Fruit fly (Drosophila melanogaster) whole organism, embryonic: ENCODE data around the gene CG16779.

Experiments used
- Abd-B ChIP-seq: fragments of 200-800 bp; sonication (Bioruptor generic); optimal IDR thresholded peaks from 2 replicates; lab custom pipeline; 2018; ENCODE audit warnings: missing biosample characterization, mild to moderate bottlenecking, missing genetic modification characterization, moderate library complexity
- CG10274 ChIP-seq: fragments of 200-800 bp; sonication (Bioruptor generic); optimal IDR thresholded peaks from 3 replicates; lab custom pipeline; 2017; ENCODE audit warnings: missing biosample characterization, mild to moderate bottlenecking, missing genetic modification characterization
- CG10959 ChIP-seq: fragments of 200-800 bp; sonication (Bioruptor generic); IDR thresholded peaks from 2 replicates; pipeline ENCODE4 v1.3.6; 2022; ENCODE audit warnings: missing biosample characterization, missing genetic modification characterization
- CG11723 ChIP-seq: fragments of 200-800 bp; sonication (Bioruptor generic); optimal IDR thresholded peaks from 2 replicates; lab custom pipeline; 2017; ENCODE audit warnings: missing biosample characterization, mild to moderate bottlenecking, missing genetic modification characterization
- CG14710 ChIP-seq: fragments of 200-800 bp; sonication (Bioruptor generic); optimal IDR thresholded peaks from 3 replicates; lab custom pipeline; 2019; ENCODE audit warnings: missing biosample characterization, mild to moderate bottlenecking, missing genetic modification characterization, moderate library complexity
- CG1529 ChIP-seq: fragments of 200-800 bp; sonication (Bioruptor generic); optimal IDR thresholded peaks from 3 replicates; lab custom pipeline; 2018; ENCODE audit warnings: missing biosample characterization, missing genetic modification characterization
- CG15479 ChIP-seq: fragments of 200-800 bp; sonication (Bioruptor generic); optimal IDR thresholded peaks from 3 replicates; lab custom pipeline; 2019; ENCODE audit warnings: missing biosample characterization, mild to moderate bottlenecking, missing genetic modification characterization, moderate library complexity
- CG17186 ChIP-seq: fragments of 200-800 bp; sonication (Bioruptor generic); optimal IDR thresholded peaks from 3 replicates; lab custom pipeline; 2017; ENCODE audit warnings: missing biosample characterization, missing genetic modification reagents, missing genetic modification characterization
- CG17612 ChIP-seq: fragments of 200-800 bp; sonication (Bioruptor generic); IDR thresholded peaks from 2 replicates; pipeline ENCODE4 v1.3.6; 2022; ENCODE audit warnings: missing biosample characterization, missing genetic modification characterization
- CG2129 ChIP-seq: fragments of 200-800 bp; sonication (Bioruptor generic); IDR thresholded peaks from 2 replicates; pipeline ENCODE4 v1.3.6; 2022; ENCODE audit warnings: missing biosample characterization, missing genetic modification characterization; ENCODE audit not compliant: partially characterized antibody
- CG2712 ChIP-seq: fragments of 200-800 bp; optimal IDR thresholded peaks from 3 replicates; lab custom pipeline; 2019; ENCODE audit warnings: missing biosample characterization, mild to moderate bottlenecking, missing genetic modification characterization, moderate library complexity
- CG31388 ChIP-seq: fragments of 200-800 bp; sonication (Bioruptor generic); optimal IDR thresholded peaks from 2 replicates; lab custom pipeline; 2016; ENCODE audit warnings: missing biosample characterization, missing genetic modification characterization
- CG31441 ChIP-seq: fragments of 200-800 bp; sonication (Bioruptor generic); IDR thresholded peaks from 2 replicates; pipeline ENCODE4 v1.3.6; 2022; ENCODE audit warnings: missing biosample characterization, missing genetic modification characterization
- CG4328 ChIP-seq: fragments of 200-800 bp; sonication (Bioruptor generic); optimal IDR thresholded peaks from 3 replicates; lab custom pipeline; 2017; ENCODE audit warnings: missing biosample characterization, missing genetic modification reagents, missing genetic modification characterization
- CG5953 ChIP-seq: fragments of 200-800 bp; sonication (Bioruptor generic); IDR thresholded peaks from 2 replicates; pipeline ENCODE4 v1.3.6; 2022; ENCODE audit warnings: missing biosample characterization, missing genetic modification characterization
- CG6175 ChIP-seq: fragments of 200-800 bp; sonication (Bioruptor generic); IDR thresholded peaks from 3 replicates; pipeline ENCODE4 v1.3.6; 2022; ENCODE audit warnings: missing biosample characterization, missing genetic modification characterization
- CG6689 ChIP-seq: fragments of 200-800 bp; sonication (Bioruptor generic); IDR thresholded peaks from 2 replicates; pipeline ENCODE4 v1.3.6; 2022; ENCODE audit warnings: missing biosample characterization, missing genetic modification characterization
- CG7372 ChIP-seq: fragments of 200-800 bp; sonication (Bioruptor generic); IDR thresholded peaks from 2 replicates; pipeline ENCODE4 v1.3.6; 2022; ENCODE audit warnings: missing biosample characterization, missing genetic modification characterization
- CG8281 ChIP-seq: fragments of 200-800 bp; sonication (Bioruptor generic); optimal IDR thresholded peaks from 2 replicates; lab custom pipeline; 2018; ENCODE audit warnings: missing biosample characterization, mild to moderate bottlenecking, missing genetic modification characterization, moderate library complexity
- CG8359 ChIP-seq: fragments of 200-800 bp; sonication (Bioruptor generic); optimal IDR thresholded peaks from 2 replicates; lab custom pipeline; 2017; ENCODE audit warnings: missing biosample characterization, mild to moderate bottlenecking, missing genetic modification characterization, borderline replicate concordance
- CG9797 ChIP-seq: fragments of 200-800 bp; sonication (Bioruptor generic); optimal IDR thresholded peaks from 3 replicates; lab custom pipeline; 2018; ENCODE audit warnings: missing biosample characterization, mild to moderate bottlenecking, missing genetic modification characterization
- CTCF ChIP-seq: fragments of 200-800 bp; sonication (Bioruptor generic); optimal IDR thresholded peaks from 2 replicates; lab custom pipeline; 2017; ENCODE audit warnings: missing biosample characterization, mild to moderate bottlenecking, missing genetic modification characterization, moderate library complexity
- Chrac-16 ChIP-seq: fragments of 200-800 bp; sonication (Bioruptor generic); optimal IDR thresholded peaks from 3 replicates; lab custom pipeline; 2016; ENCODE audit warnings: missing biosample characterization, missing genetic modification characterization
- CrebB ChIP-seq: fragments of 200-800 bp; sonication (Bioruptor generic); optimal IDR thresholded peaks from 3 replicates; lab custom pipeline; 2018; ENCODE audit warnings: missing biosample characterization, mild to moderate bottlenecking, missing genetic modification characterization
- D ChIP-seq, 2 experiments: fragments of 200-800 bp in 1 of 2; fragments of >200 bp in 1 of 2; sonication (Bioruptor generic) in 1 of 2; optimal IDR thresholded peaks; 2 replicates in 1 of 2; 3 replicates in 1 of 2; lab custom pipeline; 2017; ENCODE audit warnings: mild to moderate bottlenecking in 1 of 2, missing biosample characterization in 1 of 2, missing genetic modification characterization in 1 of 2, missing genetic modification reagents in 1 of 2
- Dip2 ChIP-seq: fragments of 200-800 bp; sonication (Bioruptor generic); IDR thresholded peaks from 2 replicates; pipeline ENCODE4 v1.3.6; 2022; ENCODE audit warnings: missing biosample characterization, missing genetic modification characterization
- Elba2 ChIP-seq: fragments of 200-800 bp; sonication (Bioruptor generic); optimal IDR thresholded peaks from 3 replicates; lab custom pipeline; 2016; ENCODE audit warnings: missing biosample characterization, missing genetic modification characterization
- GATAe ChIP-seq: fragments of 200-800 bp; sonication (Bioruptor generic); conservative IDR thresholded peaks from 2 replicates; pipeline ENCODE4 v1.3.6; 2022; ENCODE audit warnings: missing biosample characterization, missing genetic modification characterization
- Gsc ChIP-seq: fragments of 200-800 bp; sonication (Bioruptor generic); IDR thresholded peaks from 2 replicates; pipeline ENCODE4 v1.3.6; 2022; ENCODE audit warnings: missing biosample characterization, missing genetic modification characterization
- Hr3 ChIP-seq: fragments of 200-800 bp; sonication (Bioruptor generic); optimal IDR thresholded peaks from 3 replicates; lab custom pipeline; 2016; ENCODE audit warnings: missing biosample characterization, missing genetic modification characterization
- Hr39 ChIP-seq: fragments of >200 bp; optimal IDR thresholded peaks from 2 replicates; lab custom pipeline; 2017
- Jarid2 ChIP-seq: fragments of 200-800 bp; sonication (Bioruptor generic); optimal IDR thresholded peaks from 3 replicates; lab custom pipeline; 2017; ENCODE audit warnings: mild to moderate bottlenecking, missing biosample characterization, missing genetic modification reagents, missing genetic modification characterization
- Lhr ChIP-seq: fragments of 200-800 bp; sonication (Bioruptor generic); optimal IDR thresholded peaks from 3 replicates; lab custom pipeline; 2017; ENCODE audit warnings: mild to moderate bottlenecking, missing biosample characterization, missing genetic modification reagents, missing genetic modification characterization
- MTF-1 ChIP-seq: fragments of 200-800 bp; sonication (Bioruptor generic); optimal IDR thresholded peaks from 2 replicates; lab custom pipeline; 2018; ENCODE audit warnings: missing biosample characterization, mild to moderate bottlenecking, missing genetic modification characterization, borderline replicate concordance
- Med ChIP-seq: fragments of 200-800 bp; sonication (Bioruptor generic); peaks from one replicate; lab custom pipeline; 2016; ENCODE audit warnings: missing biosample characterization, missing genetic modification characterization, mild to moderate bottlenecking, inconsistent platforms, moderate library complexity
- NK7.1 ChIP-seq: fragments of 200-800 bp; sonication (Bioruptor generic); optimal IDR thresholded peaks from 3 replicates; lab custom pipeline; 2016; ENCODE audit warnings: missing biosample characterization, missing genetic modification characterization
- Rfx ChIP-seq: fragments of 200-800 bp; sonication (Bioruptor generic); IDR thresholded peaks from 2 replicates; pipeline ENCODE4 v1.3.6; 2022; ENCODE audit warnings: missing biosample characterization, missing genetic modification characterization
- Side ChIP-seq: fragments of 200-800 bp; sonication (Bioruptor generic); optimal IDR thresholded peaks from 2 replicates; lab custom pipeline; 2016; ENCODE audit warnings: missing biosample characterization, missing genetic modification characterization
- Xbp1 ChIP-seq: fragments of 200-800 bp; sonication (Bioruptor generic); optimal IDR thresholded peaks from 3 replicates; lab custom pipeline; 2016; ENCODE audit warnings: missing biosample characterization, mild to moderate bottlenecking, missing genetic modification characterization
- chn ChIP-seq: fragments of 200-800 bp; sonication (Bioruptor generic); optimal IDR thresholded peaks from 2 replicates; lab custom pipeline; 2016; ENCODE audit warnings: missing biosample characterization, missing genetic modification characterization
- dimm ChIP-seq: fragments of 200-800 bp; sonication (Bioruptor generic); IDR thresholded peaks from 2 replicates; pipeline ENCODE4 v1.3.6; 2022; ENCODE audit warnings: missing biosample characterization, missing genetic modification characterization
- fru ChIP-seq: fragments of >200 bp; optimal IDR thresholded peaks from 2 replicates; lab custom pipeline; 2017
- hkb ChIP-seq, 2 experiments: fragments of 200-800 bp in 1 of 2; fragments of >200 bp in 1 of 2; sonication (Bioruptor generic) in 1 of 2; IDR thresholded peaks in 1 of 2; optimal IDR thresholded peaks in 1 of 2; 2 replicates each; pipeline versions ENCODE4 v1.3.6 to Lab custom; 2017 to 2022; ENCODE audit warnings: missing biosample characterization in 1 of 2, missing genetic modification characterization in 1 of 2
- mam ChIP-seq: fragments of 200-800 bp; sonication (Bioruptor generic); optimal IDR thresholded peaks from 3 replicates; lab custom pipeline; 2016; ENCODE audit warnings: missing biosample characterization, missing genetic modification characterization
- nau ChIP-seq: fragments of 200-800 bp; sonication (Bioruptor generic); optimal IDR thresholded peaks from 3 replicates; lab custom pipeline; 2017; ENCODE audit warnings: missing biosample characterization, mild to moderate bottlenecking, missing genetic modification characterization, missing genetic modification reagents
- org-1 ChIP-seq: fragments of 200-800 bp; sonication (Bioruptor generic); optimal IDR thresholded peaks from 2 replicates; lab custom pipeline; 2017; ENCODE audit warnings: missing biosample characterization, missing genetic modification characterization
- pfk ChIP-seq: fragments of 200-800 bp; sonication (Bioruptor generic); optimal IDR thresholded peaks from 2 replicates; lab custom pipeline; 2018; ENCODE audit warnings: missing biosample characterization, mild to moderate bottlenecking, missing genetic modification characterization, moderate library complexity
- psq ChIP-seq: fragments of 200-800 bp; sonication (Bioruptor generic); optimal IDR thresholded peaks from 2 replicates; lab custom pipeline; 2017; ENCODE audit warnings: missing biosample characterization, missing genetic modification characterization
- repo ChIP-seq: fragments of 200-800 bp; sonication (Bioruptor generic); optimal IDR thresholded peaks from 2 replicates; lab custom pipeline; 2016; ENCODE audit warnings: missing biosample characterization, missing genetic modification characterization
- salm ChIP-seq: fragments of 200-800 bp; sonication (Bioruptor generic); optimal IDR thresholded peaks from 2 replicates; lab custom pipeline; 2018; ENCODE audit warnings: missing biosample characterization, mild to moderate bottlenecking, missing genetic modification characterization
- sima ChIP-seq: fragments of 200-800 bp; sonication (Bioruptor generic); optimal IDR thresholded peaks from 2 replicates; lab custom pipeline; 2016; ENCODE audit warnings: missing biosample characterization, missing genetic modification characterization
- stc ChIP-seq: fragments of 200-800 bp; sonication (Bioruptor generic); IDR thresholded peaks from 2 replicates; pipeline ENCODE4 v1.3.6; 2022; ENCODE audit warnings: missing biosample characterization, missing genetic modification characterization

Gene CG16779

dm6 chr3R:9428988-9429387, 64.5 kb downstream of the CG16779 start (continued):
- TF ChIP-seq chn: peak; percentile 4
- peak; percentile 63 for TF ChIP-seq salm
- no peak for TF ChIP-seq CG15479 (GFP tag; lab: Kevin White, UChicago)
- TF ChIP-seq Gsc (GFP tag; lab: Robert Waterston, UW): no peak
- TF ChIP-seq CG2129 (GFP tag; lab: Robert Waterston, UW): no peak
- TF ChIP-seq CG17612 (GFP tag; lab: Robert Waterston, UW): no peak
- peak; percentile 50 for TF ChIP-seq CG10274
- no peak for TF ChIP-seq CG10959 (GFP tag; lab: Robert Waterston, UW)
- TF ChIP-seq CG7372 (GFP tag; lab: Robert Waterston, UW): peak; percentile 36; the same call in 1 of the 2 replicates
- TF ChIP-seq dimm: no peak; the same call in 1 of the 2 replicates
- no peak for TF ChIP-seq Elba2 (GFP tag; lab: Kevin White, UChicago)
- no peak for TF ChIP-seq CTCF (GFP tag; lab: Kevin White, UChicago)
- TF ChIP-seq MTF-1: peak; percentile 41
- TF ChIP-seq Jarid2 (GFP tag; lab: Kevin White, UChicago): no peak
- TF ChIP-seq Med: peak; percentile 97
- peak; percentile 27 for TF ChIP-seq CG1529 (GFP tag; lab: Kevin White, UChicago)
- no peak for TF ChIP-seq hkb (optimal IDR thresholded peaks at IDR 0.05; lab: Kevin White, UChicago)
- peak; percentile 70; the same call in 1 of the 2 replicates for TF ChIP-seq hkb (GFP tag; IDR thresholded peaks at IDR 0.05; lab: Robert Waterston, UW)
- no peak for TF ChIP-seq pfk (GFP tag; lab: Kevin White, UChicago)
- TF ChIP-seq stc (GFP tag; lab: Robert Waterston, UW): no peak
- TF ChIP-seq Dip2 (GFP tag; lab: Robert Waterston, UW): no peak
- TF ChIP-seq CG8359: no peak
- TF ChIP-seq NK7.1 (GFP tag; lab: Kevin White, UChicago): peak; percentile 33
- TF ChIP-seq CG14710 (tag; lab: Kevin White, UChicago): peak; percentile 14
- TF ChIP-seq CG9797 (GFP tag; lab: Kevin White, UChicago): no peak
- no peak for TF ChIP-seq CG6689
- TF ChIP-seq org-1: no peak
- TF ChIP-seq CG17186 (GFP tag; lab: Kevin White, UChicago): no peak
- no peak for TF ChIP-seq D (optimal IDR thresholded peaks at IDR 0.05; lab: Kevin White, UChicago)
- TF ChIP-seq D (GFP tag; optimal IDR thresholded peaks at IDR 0.05; lab: Kevin White, UChicago): no peak
- TF ChIP-seq CG5953 (GFP tag; lab: Robert Waterston, UW): peak; percentile 67; the same call in 1 of the 2 replicates
- peak; percentile 26 for TF ChIP-seq nau (GFP tag; lab: Kevin White, UChicago)
- TF ChIP-seq CG2712 (tag; lab: Kevin White, UChicago): peak; percentile 50
- TF ChIP-seq Chrac-16 (GFP tag; lab: Kevin White, UChicago): peak; percentile 1
- TF ChIP-seq mam (GFP tag; lab: Kevin White, UChicago): peak; percentile 82
- no peak for TF ChIP-seq Hr39 (lab: Kevin White, UChicago)
- TF ChIP-seq psq (GFP tag; lab: Kevin White, UChicago): no peak
- TF ChIP-seq Lhr (GFP tag; lab: Kevin White, UChicago): no peak
- peak; percentile 50 for TF ChIP-seq CG8281 (tag; lab: Kevin White, UChicago)
- no peak for TF ChIP-seq Abd-B
- peak; percentile 32 for TF ChIP-seq CG4328 (GFP tag; lab: Kevin White, UChicago)
- peak; percentile 58 for TF ChIP-seq CG11723 (GFP tag; lab: Kevin White, UChicago)
- peak; percentile 69 for TF ChIP-seq GATAe (GFP tag; lab: Robert Waterston, UW)
- TF ChIP-seq Rfx: peak; percentile 90
- peak; percentile 53 for TF ChIP-seq CG31441
- TF ChIP-seq Side (GFP tag; lab: Kevin White, UChicago): peak; percentile 61
- peak; percentile 61 for TF ChIP-seq Xbp1 (GFP tag; lab: Kevin White, UChicago)
- no peak for TF ChIP-seq fru
- peak; percentile 36 for TF ChIP-seq Hr3 (GFP tag; lab: Kevin White, UChicago)
- peak; percentile 64 for TF ChIP-seq CrebB
- TF ChIP-seq CG31388: no peak
- TF ChIP-seq repo (GFP tag; lab: Kevin White, UChicago): peak; percentile 18
- peak; percentile 36 for TF ChIP-seq sima (GFP tag; lab: Kevin White, UChicago)
- 0 out of 3 replicates have a peak, but pooled peaks have one; percentile 34 for TF ChIP-seq CG6175
